Fruit fly (Drosophila melanogaster) whole organism, embryonic: ENCODE data around the gene CG32379.

ENCODE experiments used
- Adf1 ChIP-seq: fragments of 200-800 bp; sonication (Bioruptor generic); IDR thresholded peaks from 2 replicates; pipeline ENCODE4 v1.3.6; 2022; ENCODE audit warnings: missing biosample characterization, missing genetic modification characterization
- B-H1 ChIP-seq: fragments of 200-800 bp; sonication (Bioruptor generic); IDR thresholded peaks from 3 replicates; pipeline ENCODE4 v1.3.6; 2022; ENCODE audit warnings: missing biosample characterization, missing genetic modification characterization
- CG12071 ChIP-seq: fragments of 200-800 bp; sonication (Bioruptor generic); optimal IDR thresholded peaks from 3 replicates; lab custom pipeline; 2018; ENCODE audit warnings: missing biosample characterization, mild to moderate bottlenecking, missing genetic modification characterization
- CG13624 ChIP-seq: fragments of 200-800 bp; sonication (Bioruptor generic); optimal IDR thresholded peaks from 2 replicates; lab custom pipeline; 2016; ENCODE audit warnings: missing biosample characterization, missing genetic modification characterization
- CG15696 ChIP-seq: fragments of 200-800 bp; sonication (Bioruptor generic); optimal IDR thresholded peaks from 2 replicates; lab custom pipeline; 2019; ENCODE audit warnings: missing biosample characterization, mild to moderate bottlenecking, missing genetic modification characterization, moderate library complexity
- CG17328 ChIP-seq: fragments of 200-800 bp; sonication (Bioruptor generic); IDR thresholded peaks from 2 replicates; pipeline ENCODE4 v1.3.6; 2022; ENCODE audit warnings: missing biosample characterization, missing genetic modification characterization
- CG17359 ChIP-seq: fragments of 200-800 bp; sonication (Bioruptor generic); optimal IDR thresholded peaks from 3 replicates; lab custom pipeline; 2018; ENCODE audit warnings: missing biosample characterization, mild to moderate bottlenecking, missing genetic modification characterization, moderate library complexity
- CG17802 ChIP-seq: fragments of 200-800 bp; sonication (Bioruptor generic); optimal IDR thresholded peaks from 2 replicates; lab custom pipeline; 2018; ENCODE audit warnings: missing biosample characterization, mild to moderate bottlenecking, missing genetic modification characterization, moderate library complexity
- CG18262 ChIP-seq: fragments of 200-800 bp; optimal IDR thresholded peaks from 3 replicates; lab custom pipeline; 2019; ENCODE audit warnings: missing biosample characterization, mild to moderate bottlenecking, missing genetic modification characterization, moderate library complexity
- CG18476 ChIP-seq: fragments of 200-800 bp; sonication (Bioruptor generic); optimal IDR thresholded peaks from 2 replicates; lab custom pipeline; 2016; ENCODE audit warnings: missing biosample characterization, mild to moderate bottlenecking, missing genetic modification characterization
- CG31441 ChIP-seq: fragments of 200-800 bp; sonication (Bioruptor generic); IDR thresholded peaks from 2 replicates; pipeline ENCODE4 v1.3.6; 2022; ENCODE audit warnings: missing biosample characterization, missing genetic modification characterization
- CG33213 ChIP-seq: fragments of 200-800 bp; sonication (Bioruptor generic); optimal IDR thresholded peaks from 3 replicates; lab custom pipeline; 2016; ENCODE audit warnings: missing biosample characterization, missing genetic modification characterization
- CG3838 ChIP-seq: fragments of 200-800 bp; sonication (Bioruptor generic); optimal IDR thresholded peaks from 3 replicates; lab custom pipeline; 2016; ENCODE audit warnings: missing biosample characterization, missing genetic modification characterization
- CG3847 ChIP-seq: fragments of 200-800 bp; sonication (Bioruptor generic); IDR thresholded peaks from 2 replicates; pipeline ENCODE4 v1.3.6; 2022; ENCODE audit warnings: missing biosample characterization, missing genetic modification characterization
- CG4424 ChIP-seq: fragments of 200-800 bp; sonication (Bioruptor generic); optimal IDR thresholded peaks from 3 replicates; lab custom pipeline; 2016; ENCODE audit warnings: missing biosample characterization, missing genetic modification characterization
- CG4820 ChIP-seq: fragments of 200-800 bp; sonication (Bioruptor generic); optimal IDR thresholded peaks from 3 replicates; lab custom pipeline; 2016; ENCODE audit warnings: missing biosample characterization, missing genetic modification characterization
- CG5245 ChIP-seq: fragments of 200-800 bp; sonication (Bioruptor generic); optimal IDR thresholded peaks from 3 replicates; lab custom pipeline; 2016; ENCODE audit warnings: missing biosample characterization, missing genetic modification characterization
- CG7745 ChIP-seq: fragments of 200-800 bp; sonication (Bioruptor generic); optimal IDR thresholded peaks from 2 replicates; lab custom pipeline; 2018; ENCODE audit warnings: missing biosample characterization, mild to moderate bottlenecking, missing genetic modification characterization, moderate library complexity
- CG9437 ChIP-seq: fragments of 200-800 bp; sonication (Bioruptor generic); optimal IDR thresholded peaks from 2 replicates; lab custom pipeline; 2018; ENCODE audit warnings: missing biosample characterization, mild to moderate bottlenecking, missing genetic modification characterization
- CG9876 ChIP-seq: fragments of 200-800 bp; sonication (Bioruptor generic); optimal IDR thresholded peaks from 2 replicates; lab custom pipeline; 2016; ENCODE audit warnings: missing biosample characterization, missing genetic modification characterization
- Drgx ChIP-seq: fragments of 200-800 bp; sonication (Bioruptor generic); IDR thresholded peaks from 2 replicates; pipeline ENCODE4 v1.3.6; 2022; ENCODE audit warnings: missing biosample characterization, missing genetic modification characterization
- Mrtf ChIP-seq: fragments of 200-800 bp; sonication (Bioruptor generic); IDR thresholded peaks from 3 replicates; pipeline ENCODE4 v1.3.6; 2022; ENCODE audit warnings: missing biosample characterization, missing genetic modification characterization
- Oli ChIP-seq: fragments of 200-800 bp; sonication (Bioruptor generic); optimal IDR thresholded peaks from 2 replicates; lab custom pipeline; 2018; ENCODE audit warnings: missing biosample characterization, mild to moderate bottlenecking, missing genetic modification characterization, moderate library complexity
- Sry-β ChIP-seq: fragments of 200-800 bp; sonication (Bioruptor generic); optimal IDR thresholded peaks from 2 replicates; lab custom pipeline; 2018; ENCODE audit warnings: missing biosample characterization, mild to moderate bottlenecking, missing genetic modification characterization, moderate library complexity
- Usf ChIP-seq: fragments of 200-800 bp; sonication (Bioruptor generic); optimal IDR thresholded peaks from 2 replicates; lab custom pipeline; 2017; ENCODE audit warnings: missing genotype, missing biosample characterization, missing genetic modification characterization
- Vsx1 ChIP-seq: fragments of 200-800 bp; sonication (Bioruptor generic); optimal IDR thresholded peaks from 2 replicates; lab custom pipeline; 2017; ENCODE audit warnings: missing biosample characterization, mild to moderate bottlenecking, missing genetic modification characterization, missing genetic modification reagents
- Xbp1 ChIP-seq: fragments of 200-800 bp; sonication (Bioruptor generic); optimal IDR thresholded peaks from 3 replicates; lab custom pipeline; 2016; ENCODE audit warnings: missing biosample characterization, mild to moderate bottlenecking, missing genetic modification characterization
- chm ChIP-seq: fragments of 200-800 bp; sonication (Bioruptor generic); IDR thresholded peaks from 2 replicates; pipeline ENCODE4 v1.3.6; 2022; ENCODE audit warnings: missing biosample characterization, missing genetic modification characterization
- emc ChIP-seq: fragments of 200-800 bp; sonication (Bioruptor generic); optimal IDR thresholded peaks from 2 replicates; lab custom pipeline; 2016; ENCODE audit warnings: missing biosample characterization, missing genetic modification characterization
- ems ChIP-seq: fragments of 200-800 bp; sonication (Bioruptor generic); optimal IDR thresholded peaks from 3 replicates; lab custom pipeline; 2016; ENCODE audit warnings: missing biosample characterization, missing genetic modification characterization
- fd64A ChIP-seq: fragments of 200-800 bp; sonication (Bioruptor generic); optimal IDR thresholded peaks from 3 replicates; lab custom pipeline; 2018; ENCODE audit warnings: missing biosample characterization, mild to moderate bottlenecking, missing genetic modification characterization
- gem ChIP-seq: fragments of 200-800 bp; sonication (Bioruptor generic); optimal IDR thresholded peaks from 2 replicates; lab custom pipeline; 2019; ENCODE audit warnings: missing biosample characterization, mild to moderate bottlenecking, missing genetic modification characterization, moderate library complexity
- gsb-n ChIP-seq: fragments of 200-800 bp; sonication (Bioruptor generic); optimal IDR thresholded peaks from 3 replicates; lab custom pipeline; 2018; ENCODE audit warnings: missing biosample characterization, mild to moderate bottlenecking, missing genetic modification characterization
- ham ChIP-seq: fragments of 200-800 bp; sonication (Bioruptor generic); IDR thresholded peaks from 2 replicates; pipeline ENCODE4 v1.3.6; 2022; ENCODE audit warnings: missing biosample characterization, missing genetic modification characterization
- hb ChIP-seq: fragments of 200-800 bp; sonication (Bioruptor generic); IDR thresholded peaks from 3 replicates; pipeline ENCODE4 v1.3.6; 2022; ENCODE audit warnings: missing biosample characterization, missing genetic modification characterization; ENCODE audit not compliant: partially characterized antibody
- kah ChIP-seq: fragments of 200-800 bp; sonication (Bioruptor generic); optimal IDR thresholded peaks from 2 replicates; lab custom pipeline; 2018; ENCODE audit warnings: missing biosample characterization, mild to moderate bottlenecking, missing genetic modification characterization
- kni ChIP-seq: fragments of 200-800 bp; sonication (Bioruptor generic); optimal IDR thresholded peaks from 3 replicates; lab custom pipeline; 2017; ENCODE audit warnings: mild to moderate bottlenecking, missing biosample characterization, missing genetic modification reagents, missing genetic modification characterization
- nmo ChIP-seq: fragments of 200-800 bp; sonication (Bioruptor generic); optimal IDR thresholded peaks from 2 replicates; lab custom pipeline; 2018; ENCODE audit warnings: missing biosample characterization, mild to moderate bottlenecking, missing genetic modification characterization, moderate library complexity
- odd ChIP-seq: fragments of 200-800 bp; sonication (Bioruptor generic); optimal IDR thresholded peaks from 2 replicates; lab custom pipeline; 2017; ENCODE audit warnings: missing biosample characterization, mild to moderate bottlenecking, missing genetic modification characterization
- pita ChIP-seq: fragments of 200-800 bp; sonication (Bioruptor generic); optimal IDR thresholded peaks from 2 replicates; lab custom pipeline; 2017; ENCODE audit warnings: missing biosample characterization, mild to moderate bottlenecking, missing genetic modification characterization
- seq ChIP-seq: fragments of 200-800 bp; sonication (Bioruptor generic); IDR thresholded peaks from 2 replicates; pipeline ENCODE4 v1.3.6; 2022; ENCODE audit warnings: missing biosample characterization, missing genetic modification characterization
- sim ChIP-seq: fragments of 200-800 bp; sonication (Bioruptor generic); IDR thresholded peaks from 2 replicates; pipeline ENCODE4 v1.3.6; 2022; ENCODE audit warnings: missing biosample characterization, missing genetic modification characterization
- slou ChIP-seq: fragments of 200-800 bp; sonication (Bioruptor generic); optimal IDR thresholded peaks from 3 replicates; lab custom pipeline; 2016; ENCODE audit warnings: missing biosample characterization, missing genetic modification characterization
- sob ChIP-seq: fragments of 200-800 bp; sonication (Bioruptor generic); IDR thresholded peaks from 2 replicates; pipeline ENCODE4 v1.3.6; 2022; ENCODE audit warnings: missing biosample characterization, missing genetic modification characterization
- sqz ChIP-seq: fragments of 200-800 bp; sonication (Bioruptor generic); optimal IDR thresholded peaks from 3 replicates; lab custom pipeline; 2018; ENCODE audit warnings: missing biosample characterization, mild to moderate bottlenecking, missing genetic modification characterization
- trh ChIP-seq: fragments of 200-800 bp; sonication (Bioruptor generic); optimal IDR thresholded peaks from 2 replicates; lab custom pipeline; 2016; ENCODE audit warnings: missing biosample characterization, missing genetic modification characterization
- vvl ChIP-seq: fragments of 200-800 bp; sonication (Bioruptor generic); IDR thresholded peaks from 2 replicates; pipeline ENCODE4 v1.3.6; 2022; ENCODE audit warnings: missing biosample characterization, missing genetic modification characterization
- wdn ChIP-seq: fragments of 200-800 bp; sonication (Bioruptor generic); IDR thresholded peaks from 2 replicates; pipeline ENCODE4 v1.3.6; 2022; ENCODE audit warnings: missing biosample characterization, missing genetic modification characterization
- yki ChIP-seq: fragments of >200 bp; optimal IDR thresholded peaks from 3 replicates; lab custom pipeline; 2018
- z ChIP-seq: fragments of 200-800 bp; sonication (Bioruptor generic); IDR thresholded peaks from 3 replicates; pipeline ENCODE4 v1.3.6; 2022; ENCODE audit warnings: missing biosample characterization, missing genetic modification characterization

CG32379 gene

dm6 chr3L:7434715-7435653 lies 38.8 kb downstream of the CG32379 start, which contains the start of gene Rac2 (continued):
- peak; percentile 56 for TF ChIP-seq gsb-n (tag; lab: Kevin White, UChicago)
- peak; percentile 58 for TF ChIP-seq Vsx1 (GFP tag; lab: Kevin White, UChicago)
- no peak for TF ChIP-seq fd64A
- no peak for TF ChIP-seq hb (GFP tag; lab: Robert Waterston, UW)
- TF ChIP-seq sob: peak; percentile 45; the same call in 1 of the 2 replicates
- peak; percentile 64 for TF ChIP-seq sqz (GFP tag; lab: Kevin White, UChicago)
- peak; percentile 65 for TF ChIP-seq Adf1 (GFP tag; lab: Robert Waterston, UW)
- TF ChIP-seq trh (GFP tag; lab: Kevin White, UChicago): no peak
- TF ChIP-seq gem (tag; lab: Kevin White, UChicago): peak; percentile 2
- peak; percentile 54; the same call in 1 of the 2 replicates for TF ChIP-seq vvl (GFP tag; lab: Robert Waterston, UW)
- no peak for TF ChIP-seq CG4820 (GFP tag; lab: Kevin White, UChicago)
- TF ChIP-seq yki (lab: Kevin White, UChicago): peak; percentile 95
- no peak for TF ChIP-seq CG17359 (tag; lab: Kevin White, UChicago)
- TF ChIP-seq kah (GFP tag; lab: Kevin White, UChicago): peak; percentile 23
- TF ChIP-seq Oli (tag; lab: Kevin White, UChicago): no peak
- TF ChIP-seq seq (GFP tag; lab: Robert Waterston, UW): no peak; the same call in 1 of the 2 replicates
- no peak for TF ChIP-seq CG3838 (GFP tag; lab: Kevin White, UChicago)
- TF ChIP-seq CG7745: no peak
- TF ChIP-seq CG15696: no peak
- TF ChIP-seq z (GFP tag; lab: Robert Waterston, UW): peak; percentile 85
- no peak for TF ChIP-seq CG5245
- no peak for TF ChIP-seq CG13624
- no peak for TF ChIP-seq pita (GFP tag; lab: Kevin White, UChicago)
- TF ChIP-seq ems (GFP tag; lab: Kevin White, UChicago): no peak
- TF ChIP-seq CG12071 (GFP tag; lab: Kevin White, UChicago): no peak
- TF ChIP-seq Drgx: peak; percentile 22
- TF ChIP-seq CG33213 (GFP tag; lab: Kevin White, UChicago): no peak
- no peak for TF ChIP-seq emc
- TF ChIP-seq CG18476: no peak
- TF ChIP-seq CG4424 (GFP tag; lab: Kevin White, UChicago): no peak
- no peak for TF ChIP-seq slou
- TF ChIP-seq kni (GFP tag; lab: Kevin White, UChicago): peak; percentile 82
- TF ChIP-seq odd (GFP tag; lab: Kevin White, UChicago): peak; percentile 22
- TF ChIP-seq Usf: no peak
- peak; percentile 49 for TF ChIP-seq chm (GFP tag; lab: Robert Waterston, UW)
- TF ChIP-seq ham (GFP tag; lab: Robert Waterston, UW): no peak
- TF ChIP-seq Xbp1 (GFP tag; lab: Kevin White, UChicago): peak; percentile 6
- TF ChIP-seq wdn (GFP tag; lab: Robert Waterston, UW): peak; percentile 57; the same call in 1 of the 2 replicates
- TF ChIP-seq CG31441: peak; percentile 16; the same call in 1 of the 2 replicates
- TF ChIP-seq CG9437 (GFP tag; lab: Kevin White, UChicago): no peak
- peak; percentile 11 for TF ChIP-seq CG18262
- peak; percentile 26; the same call in 1 of the 2 replicates for TF ChIP-seq CG3847 (GFP tag; lab: Robert Waterston, UW)
- TF ChIP-seq CG17328 (GFP tag; lab: Robert Waterston, UW): 0 out of 2 replicates have a peak, but pooled peaks have one; percentile 10
- TF ChIP-seq CG9876 (GFP tag; lab: Kevin White, UChicago): no peak
- TF ChIP-seq sim (GFP tag; lab: Robert Waterston, UW): peak; percentile 44; the same call in 1 of the 2 replicates
- no peak for TF ChIP-seq CG17802 (tag; lab: Kevin White, UChicago)
- TF ChIP-seq Sry-β (GFP tag; lab: Kevin White, UChicago): peak; percentile 86
- no peak for TF ChIP-seq nmo
- no peak for TF ChIP-seq B-H1 (GFP tag; lab: Robert Waterston, UW)
- TF ChIP-seq Mrtf (GFP tag; lab: Robert Waterston, UW): no peak
